Worm (Caenorhabditis elegans) whole organism, L4 larva: ENCODE data around the gene Y39A1A.17.

ENCODE experiments used
- F10B5.3 ChIP-seq: sonication (generic microtip); optimal IDR thresholded peaks from 2 replicates; lab custom pipeline; 2016; ENCODE audit warnings: mild to moderate bottlenecking, missing genetic modification characterization, missing compliant biosample characterization
- F49E8.2 ChIP-seq: sonication (generic microtip); optimal IDR thresholded peaks from 2 replicates; lab custom pipeline; 2016; ENCODE audit warnings: missing compliant biosample characterization, mild to moderate bottlenecking, missing genetic modification characterization, borderline replicate concordance
- R02D3.7 ChIP-seq: fragments of 150-350 bp; sonication (generic microtip); optimal IDR thresholded peaks from 3 replicates; lab custom pipeline; 2014; ENCODE audit warnings: missing biosample characterization, missing genetic modification characterization
- T26A8.4 ChIP-seq: fragments of 200-800 bp; sonication (Bioruptor generic); IDR thresholded peaks from 2 replicates; pipeline ENCODE4 v1.3.6; 2022; ENCODE audit warnings: missing genetic modification characterization, missing compliant biosample characterization
- Y105C5A.15 ChIP-seq: fragments of 200-800 bp; sonication (Bioruptor generic); IDR thresholded peaks from 2 replicates; pipeline ENCODE4 v1.3.6; 2022; ENCODE audit warnings: missing genetic modification characterization, missing compliant biosample characterization
- Y48G9A.11 ChIP-seq: fragments of 200-800 bp; sonication (Bioruptor generic); IDR thresholded peaks from 2 replicates; pipeline ENCODE4 v1.3.6; 2022; ENCODE audit warnings: missing genetic modification reagents, missing genetic modification characterization, missing compliant biosample characterization
- aha-1 ChIP-seq: fragments of 150-350 bp; peaks from one replicate; lab custom pipeline; 2014; ENCODE audit warnings: missing biosample characterization, missing genetic modification characterization
- attf-4 ChIP-seq: sonication (generic microtip); optimal IDR thresholded peaks from 3 replicates; lab custom pipeline; 2017; ENCODE audit warnings: missing biosample characterization, missing genetic modification characterization
- ceh-20 ChIP-seq: fragments of 200-800 bp; sonication (Bioruptor generic); IDR thresholded peaks from 2 replicates; pipeline ENCODE4 v1.3.6; 2022; ENCODE audit warnings: missing genetic modification reagents, missing genetic modification characterization, missing compliant biosample characterization
- ces-1 ChIP-seq: fragments of 150-350 bp; sonication (generic microtip); optimal IDR thresholded peaks from 4 replicates; lab custom pipeline; 2014; ENCODE audit warnings: missing biosample characterization, missing genetic modification reagents, missing genetic modification characterization
- ctbp-1 ChIP-seq: fragments of 200-800 bp; sonication (Bioruptor generic); IDR thresholded peaks from 2 replicates; pipeline ENCODE4 v1.3.6; 2022; ENCODE audit warnings: missing genetic modification reagents, missing genetic modification characterization, missing compliant biosample characterization
- daf-19 ChIP-seq: fragments of 200-800 bp; sonication (Bioruptor generic); conservative IDR thresholded peaks from 2 replicates; pipeline ENCODE4 v1.3.6; 2022; ENCODE audit warnings: missing genetic modification characterization, missing compliant biosample characterization
- dmd-8 ChIP-seq: fragments of 200-800 bp; sonication (Bioruptor generic); IDR thresholded peaks from 2 replicates; pipeline ENCODE4 v1.3.6; 2022; ENCODE audit warnings: missing genetic modification characterization, missing compliant biosample characterization
- duxl-1 ChIP-seq: sonication (generic microtip); optimal IDR thresholded peaks from 2 replicates; lab custom pipeline; 2016; ENCODE audit warnings: mild to moderate bottlenecking, missing genetic modification characterization, moderate library complexity, missing compliant biosample characterization; ENCODE audit not compliant: poor library complexity
- dve-1 ChIP-seq: sonication (generic microtip); optimal IDR thresholded peaks from 2 replicates; lab custom pipeline; 2017; ENCODE audit warnings: antibody characterized with exemption, mild to moderate bottlenecking, missing genetic modification characterization, missing compliant biosample characterization; ENCODE audit not compliant: insufficient read depth
- fos-1 ChIP-seq: fragments of 150-350 bp; optimal IDR thresholded peaks from 2 replicates; lab custom pipeline; 2014; ENCODE audit warnings: missing biosample characterization, missing genetic modification characterization
- hif-1 ChIP-seq, 2 experiments: sonication (generic microtip); optimal IDR thresholded peaks; 2 replicates each; lab custom pipeline; 2016 to 2017; ENCODE audit warnings: missing compliant biosample characterization in 2 of 2, missing genetic modification characterization in 2 of 2, missing genetic modification reagents in 2 of 2, missing genotype in 2 of 2, mild to moderate bottlenecking in 1 of 2
- hlh-11 ChIP-seq: fragments of 200-800 bp; sonication (Bioruptor generic); optimal IDR thresholded peaks from 2 replicates; lab custom pipeline; 2018; ENCODE audit warnings: mild to moderate bottlenecking, missing genetic modification characterization, missing compliant biosample characterization
- jun-1 ChIP-seq: fragments of 150-350 bp; optimal IDR thresholded peaks from 2 replicates; lab custom pipeline; 2014; ENCODE audit warnings: missing biosample characterization, missing genetic modification reagents, missing genetic modification characterization
- lin-1 ChIP-seq: fragments of 200-800 bp; sonication (Bioruptor generic); IDR thresholded peaks from 2 replicates; pipeline ENCODE4 v1.3.6; 2022; ENCODE audit warnings: missing genetic modification reagents, missing genetic modification characterization, missing compliant biosample characterization
- lin-38 ChIP-seq: fragments of 200-800 bp; sonication (Bioruptor generic); IDR thresholded peaks from 2 replicates; pipeline ENCODE4 v1.3.6; 2022; ENCODE audit warnings: missing genetic modification reagents, missing genetic modification characterization, missing compliant biosample characterization
- lsy-2 ChIP-seq, 2 experiments: fragments of 150-350 bp in 1 of 2; sonication (generic microtip) in 1 of 2; optimal IDR thresholded peaks; 2 replicates each; lab custom pipeline; 2014 to 2017; ENCODE audit warnings: missing biosample characterization in 2 of 2, missing genetic modification characterization in 2 of 2
- madf-5 ChIP-seq, 2 experiments: fragments of 200-800 bp; sonication (Bioruptor generic); IDR thresholded peaks; 2 replicates each; pipeline ENCODE4 v1.3.6; 2022; ENCODE audit warnings: missing compliant biosample characterization in 2 of 2, missing genetic modification characterization in 2 of 2
- mdl-1 ChIP-seq, 2 experiments: fragments of 150-350 bp in 1 of 2; sonication (generic microtip) in 1 of 2; optimal IDR thresholded peaks; 2 replicates each; lab custom pipeline; 2014 to 2017; ENCODE audit warnings: missing biosample characterization in 2 of 2, missing genetic modification characterization in 2 of 2
- mdt-29 ChIP-seq: fragments of 200-800 bp; sonication (Bioruptor generic); IDR thresholded peaks from 2 replicates; pipeline ENCODE4 v1.3.6; 2022; ENCODE audit warnings: missing genetic modification reagents, missing genetic modification characterization, missing compliant biosample characterization
- mep-1 ChIP-seq: fragments of 150-350 bp; sonication (generic microtip); optimal IDR thresholded peaks from 3 replicates; lab custom pipeline; 2014; ENCODE audit warnings: missing biosample characterization, missing genetic modification characterization
- mes-2 ChIP-seq: sonication (generic microtip); optimal IDR thresholded peaks from 2 replicates; lab custom pipeline; 2016; ENCODE audit warnings: missing genotype, mild to moderate bottlenecking, missing genetic modification characterization, missing compliant biosample characterization; ENCODE audit not compliant: poor library complexity, severe bottlenecking
- nhr-10 ChIP-seq: fragments of 150-350 bp; optimal IDR thresholded peaks from 2 replicates; lab custom pipeline; 2014; ENCODE audit warnings: missing biosample characterization, missing genetic modification characterization
- nhr-11 ChIP-seq: fragments of 150-350 bp; optimal IDR thresholded peaks from 2 replicates; lab custom pipeline; 2014; ENCODE audit warnings: missing biosample characterization, missing genetic modification characterization
- nhr-28 ChIP-seq: fragments of 150-350 bp; optimal IDR thresholded peaks from 2 replicates; lab custom pipeline; 2014; ENCODE audit warnings: missing biosample characterization, missing genetic modification characterization
- nhr-42 ChIP-seq: fragments of 200-800 bp; sonication (Bioruptor generic); IDR thresholded peaks from 2 replicates; pipeline ENCODE4 v1.3.6; 2022; ENCODE audit warnings: missing genetic modification characterization, missing compliant biosample characterization
- nhr-48 ChIP-seq: sonication (generic microtip); optimal IDR thresholded peaks from 2 replicates; lab custom pipeline; 2016; ENCODE audit warnings: mild to moderate bottlenecking, missing genetic modification characterization, missing compliant biosample characterization
- nhr-6 ChIP-seq: fragments of 150-350 bp; optimal IDR thresholded peaks from 2 replicates; lab custom pipeline; 2014; ENCODE audit warnings: missing biosample characterization, missing genetic modification characterization
- pqm-1 ChIP-seq: sonication (generic microtip); optimal IDR thresholded peaks from 2 replicates; lab custom pipeline; 2017; ENCODE audit warnings: missing biosample characterization, missing genetic modification characterization
- saeg-2 ChIP-seq: fragments of 200-800 bp; sonication (Bioruptor generic); IDR thresholded peaks from 2 replicates; pipeline ENCODE4 v1.3.6; 2022; ENCODE audit warnings: missing genetic modification reagents, missing genetic modification characterization, missing compliant biosample characterization
- sdz-12 ChIP-seq: fragments of 200-800 bp; sonication (Bioruptor generic); optimal IDR thresholded peaks from 2 replicates; lab custom pipeline; 2018; ENCODE audit warnings: mild to moderate bottlenecking, missing genetic modification characterization, missing compliant biosample characterization
- spr-1 ChIP-seq: sonication (generic microtip); optimal IDR thresholded peaks from 2 replicates; lab custom pipeline; 2016; ENCODE audit warnings: mild to moderate bottlenecking, missing genetic modification characterization, missing compliant biosample characterization
- unc-130 ChIP-seq: sonication (generic microtip); optimal IDR thresholded peaks from 2 replicates; lab custom pipeline; 2016; ENCODE audit warnings: missing genetic modification reagents, missing genetic modification characterization, missing compliant biosample characterization
- zfp-3 ChIP-seq: fragments of 200-800 bp; sonication (Bioruptor generic); conservative IDR thresholded peaks from 2 replicates; pipeline ENCODE4 v1.3.6; 2022; ENCODE audit warnings: missing genetic modification reagents, missing genetic modification characterization, missing compliant biosample characterization
- zip-2 ChIP-seq: fragments of 150-350 bp; optimal IDR thresholded peaks from 2 replicates; lab custom pipeline; 2014; ENCODE audit warnings: missing biosample characterization, missing genetic modification characterization
- ztf-7 ChIP-seq: fragments of 150-350 bp; optimal IDR thresholded peaks from 2 replicates; lab custom pipeline; 2014; ENCODE audit warnings: missing biosample characterization, missing genetic modification characterization

The Y39A1A.17 gene

ce11 chrIII:10711192-10711673, 20.3 kb upstream of the Y39A1A.17 start, which contains the start of gene W09D10.5 (continued):
- TF ChIP-seq R02D3.7 (tag; lab: Kevin White, UChicago) (no peak), hif-1 (tag; optimal IDR thresholded peaks at IDR 0.05; lab: Kevin White, UChicago) (peak in 1 of 2 experiments; percentile 55), nhr-11 (peak; percentile 46)
- TF ChIP-seq, all 104 proteins: peak for 36

- TF ChIP-seq Y105C5A.15 (GFP tag; lab: Robert Waterston, UW) = no peak
- TF ChIP-seq aha-1 (tag; lab: Kevin White, UChicago) = peak; percentile 51
- TF ChIP-seq, all 104 proteins: peak for 1
Measured at ce11 chrIII:10709676-10710075, 18.8 kb upstream of the Y39A1A.17 start.

- TF ChIP-seq aha-1 (tag; lab: Kevin White, UChicago) = peak; percentile 17
- no peak for TF ChIP-seq fos-1 (tag; lab: Kevin White, UChicago)
Measured at ce11 chrIII:10708484-10708883, 17.6 kb upstream of the Y39A1A.17 start.

ce11 chrIII:10707461-10707860, 16.5 kb upstream of the Y39A1A.17 start, which contains the start of gene mrpl-12:
Gene mrpl-12 (plus strand): TSS chrIII:10707761.
- TF ChIP-seq fos-1 (tag; lab: Kevin White, UChicago) (no peak), zfp-3 (GFP tag; lab: Robert Waterston, UW) (no peak), attf-4 (tag; lab: Kevin White, UChicago) (no peak), ces-1 (GFP tag; lab: Kevin White, UChicago) (no peak)

ce11 chrIII:10706972-10707438, 16.1 kb upstream of the Y39A1A.17 start, which contains the start of the genes Y39A1A.21 and Y39A1A.22:
Gene Y39A1A.21 (minus strand): TSS chrIII:10707022.
Gene Y39A1A.22 (minus strand): TSS chrIII:10707028.
- TF ChIP-seq lin-1 (GFP tag; lab: Robert Waterston, UW) (no peak), F49E8.2 (tag; lab: Kevin White, UChicago) (peak; percentile 27), spr-1 (tag; lab: Kevin White, UChicago) (peak; percentile 62), unc-130 (GFP tag; lab: Kevin White, UChicago) (peak; percentile 8), dmd-8 (GFP tag; lab: Robert Waterston, UW) (no peak), mdt-29 (peak; percentile 43; the same call in 1 of the 2 replicates), sdz-12 (GFP tag; lab: Kevin White, UChicago) (no peak), nhr-11 (peak; percentile 70), saeg-2 (GFP tag; lab: Robert Waterston, UW) (0 out of 2 replicates have a peak, but pooled peaks have one; percentile 23), mdl-1 (tag; optimal IDR thresholded peaks at IDR 0.05; lab: Kevin White, UChicago) (peak in 1 of 2 experiments; percentile 38), nhr-42 (GFP tag; lab: Robert Waterston, UW) (no peak; the same call in 1 of the 2 replicates), mep-1 (tag; lab: Kevin White, UChicago) (peak; percentile 81), nhr-10 (tag; lab: Kevin White, UChicago) (no peak), zip-2 (tag; lab: Kevin White, UChicago) (peak; percentile 31), daf-19 (GFP tag; lab: Robert Waterston, UW) (0 out of 2 replicates have a peak, but pooled peaks have one; percentile 28), T26A8.4 (GFP tag; lab: Robert Waterston, UW) (peak; percentile 86), pqm-1 (tag; lab: Kevin White, UChicago) (peak; percentile 18), nhr-28 (tag; lab: Kevin White, UChicago) (peak; percentile 56), ztf-7 (tag; lab: Kevin White, UChicago) (peak; percentile 53), madf-5 (GFP tag; IDR thresholded peaks at IDR 0.05; lab: Robert Waterston, UW) (no peak), Y48G9A.11 (GFP tag; lab: Robert Waterston, UW) (0 out of 2 replicates have a peak, but pooled peaks have one; percentile 31), dve-1 (tag; lab: Kevin White, UChicago) (peak; percentile 86), attf-4 (tag; lab: Kevin White, UChicago) (no peak), nhr-48 (tag; lab: Kevin White, UChicago) (peak; percentile 62), lin-38 (GFP tag; lab: Robert Waterston, UW) (peak; percentile 87), hif-1 (tag; optimal IDR thresholded peaks at IDR 0.05; lab: Kevin White, UChicago) (peak in 1 of 2 experiments; percentile 60), nhr-6 (peak; percentile 68), ceh-20 (GFP tag; lab: Robert Waterston, UW) (peak; percentile 63; the same call in 1 of the 2 replicates), mes-2 (tag; lab: Kevin White, UChicago) (peak; percentile 84), F10B5.3 (tag; lab: Kevin White, UChicago) (peak; percentile 23), fos-1 (tag; lab: Kevin White, UChicago) (no peak), lsy-2 (tag; optimal IDR thresholded peaks at IDR 0.05; lab: Kevin White, UChicago) (peak in 1 of 2 experiments; percentile 85), hlh-11 (tag; lab: Kevin White, UChicago) (peak; percentile 80), duxl-1 (peak; percentile 44), jun-1 (peak; percentile 38), ctbp-1 (GFP tag; lab: Robert Waterston, UW) (0 out of 2 replicates have a peak, but pooled peaks have one; percentile 30)
